Fruit fly (Drosophila melanogaster): Measurements from ENCODE around the gene sba.
A peak's percentile ranks its signal among the peaks of the same experiment; 100 is the strongest.

Gene sba

DNA sequence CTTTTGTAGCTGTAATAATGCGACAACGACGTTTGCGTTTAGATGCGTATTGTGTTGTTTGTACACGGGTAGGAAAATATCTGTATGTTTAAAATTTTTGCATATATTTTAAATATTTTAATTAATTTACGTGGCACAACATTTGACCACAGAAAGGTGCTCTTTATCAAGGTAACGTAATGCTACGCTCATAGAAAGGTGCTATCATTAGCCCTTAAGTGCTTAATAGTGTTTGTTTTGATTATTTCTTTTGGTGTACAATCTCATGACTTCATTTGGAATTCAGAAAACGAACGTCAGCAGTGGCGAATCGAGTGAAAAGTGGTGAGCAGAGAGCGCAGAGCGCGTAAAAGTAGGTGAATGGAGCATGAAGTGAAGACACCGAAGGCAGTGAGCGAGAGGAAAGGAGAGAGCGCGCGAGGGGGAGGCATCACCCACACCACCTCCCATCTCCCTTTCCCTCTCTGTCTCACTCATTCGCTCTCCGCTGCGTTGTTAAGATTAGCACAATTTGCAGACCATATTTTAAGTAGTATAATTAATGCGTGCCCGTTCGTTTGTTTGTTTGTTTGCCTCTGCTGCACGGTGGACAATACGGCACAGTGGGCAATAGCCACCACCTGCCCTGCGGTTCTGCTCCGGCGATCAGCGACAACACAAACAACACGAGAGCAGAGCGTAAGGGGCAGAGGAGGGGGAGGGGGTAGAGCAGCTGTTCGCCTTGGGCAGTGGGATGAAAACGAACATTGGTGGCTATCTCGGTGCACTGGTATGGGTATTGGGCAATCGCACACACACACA, 872 bp downstream of the sba start (continued):
- TF ChIP-seq CG11504 (tag; optimal IDR thresholded peaks at IDR 0.05) (peak; percentile 59), row (GFP tag; IDR thresholded peaks at IDR 0.05) (peak; percentile 59; the same call in 2 of the 3 replicates), CG10462 (GFP tag; optimal IDR thresholded peaks at IDR 0.05) (no peak), sqz (GFP tag; optimal IDR thresholded peaks at IDR 0.05) (peak; percentile 9), Scr (GFP tag; IDR thresholded peaks at IDR 0.05; ENCODE audit: partially characterized antibody) (peak; percentile 41), lbe (GFP tag; optimal IDR thresholded peaks at IDR 0.05) (peak; percentile 21), lilli (GFP tag; optimal IDR thresholded peaks at IDR 0.05) (no peak), ewg (GFP tag; optimal IDR thresholded peaks at IDR 0.05) (no peak), CG10979 (tag; optimal IDR thresholded peaks at IDR 0.05) (peak; percentile 27), CG31388 (GFP tag; optimal IDR thresholded peaks at IDR 0.05) (no peak), twi (tag; optimal IDR thresholded peaks at IDR 0.05) (peak; percentile 15), Dip2 (GFP tag; IDR thresholded peaks at IDR 0.05) (no peak), CG10366 (GFP tag; IDR thresholded peaks at IDR 0.05) (peak; percentile 50; the same call in 1 of the 2 replicates), z (GFP tag; IDR thresholded peaks at IDR 0.05) (peak; percentile 94), CG14441 (GFP tag; IDR thresholded peaks at IDR 0.05) (peak; percentile 63; the same call in 1 of the 2 replicates), Adf1 (GFP tag; IDR thresholded peaks at IDR 0.05) (peak; percentile 40; the same call in 1 of the 2 replicates), CG17612 (GFP tag; IDR thresholded peaks at IDR 0.05) (0 out of 2 replicates have a peak, but pooled peaks have one; percentile 11), pita (GFP tag; optimal IDR thresholded peaks at IDR 0.05) (no peak), fd102C (GFP tag; optimal IDR thresholded peaks at IDR 0.05) (no peak), mirr (GFP tag; optimal IDR thresholded peaks at IDR 0.05) (peak; percentile 76), Ssrp (tag; optimal IDR thresholded peaks at IDR 0.05) (peak; percentile 53), run (tag; optimal IDR thresholded peaks at IDR 0.05) (no peak), phol (tag; optimal IDR thresholded peaks at IDR 0.05) (peak; percentile 48), CG18599 (GFP tag; optimal IDR thresholded peaks at IDR 0.05) (peak; percentile 23), ATbp (GFP tag; optimal IDR thresholded peaks at IDR 0.05) (peak; percentile 64), Gug (GFP tag; IDR thresholded peaks at IDR 0.05) (peak; percentile 39; the same call in 2 of the 4 replicates), prd (optimal IDR thresholded peaks at IDR 0.05) (no peak), prd (GFP tag; IDR thresholded peaks at IDR 0.05) (peak; percentile 32; the same call in 1 of the 3 replicates), CG14710 (tag; optimal IDR thresholded peaks at IDR 0.05) (no peak), Vsx1 (GFP tag; optimal IDR thresholded peaks at IDR 0.05) (no peak), CG4360 (GFP tag; IDR thresholded peaks at IDR 0.05) (no peak), cg (GFP tag; optimal IDR thresholded peaks at IDR 0.05) (peak; percentile 92), sug (tag; optimal IDR thresholded peaks at IDR 0.05) (peak; percentile 46), Asciz (GFP tag; optimal IDR thresholded peaks at IDR 0.05) (peak; percentile 19), YL-1 (GFP tag; optimal IDR thresholded peaks at IDR 0.05) (no peak), CG4282 (GFP tag; optimal IDR thresholded peaks at IDR 0.05) (no peak), BEAF-32 (GFP tag; optimal IDR thresholded peaks at IDR 0.05) (no peak), sob (GFP tag; IDR thresholded peaks at IDR 0.05) (peak; percentile 30; the same call in 1 of the 2 replicates), Nf-YA (GFP tag; IDR thresholded peaks at IDR 0.05) (0 out of 2 replicates have a peak, but pooled peaks have one; percentile 44), CG10267 (tag; optimal IDR thresholded peaks at IDR 0.05) (no peak), knrl (GFP tag; IDR thresholded peaks at IDR 0.05; ENCODE audit: partially characterized antibody) (no peak; the same call in 2 of the 3 replicates), CG8388 (GFP tag; optimal IDR thresholded peaks at IDR 0.05) (peak; percentile 24), CTCF (GFP tag; optimal IDR thresholded peaks at IDR 0.05) (no peak), CG16815 (GFP tag; optimal IDR thresholded peaks at IDR 0.05) (no peak), zfh1 (GFP tag; IDR thresholded peaks at IDR 0.05) (peak; percentile 57; the same call in 1 of the 3 replicates), Mad (GFP tag; optimal IDR thresholded peaks at IDR 0.05) (no peak), CG12071 (GFP tag; optimal IDR thresholded peaks at IDR 0.05) (peak; percentile 52), CG1529 (GFP tag; optimal IDR thresholded peaks at IDR 0.05) (no peak), CG3281 (GFP tag; optimal IDR thresholded peaks at IDR 0.05) (peak; percentile 48)

Measured in whole organism, embryonic.